Fruit fly (Drosophila melanogaster) whole organism, embryonic: ENCODE data around the gene CG31559.

Source experiments
- ATbp ChIP-seq: fragments of 200-800 bp; sonication (Bioruptor generic); optimal IDR thresholded peaks from 2 replicates; lab custom pipeline; 2017; ENCODE audit warnings: missing biosample characterization, mild to moderate bottlenecking, missing genetic modification characterization, missing genetic modification reagents
- Antp ChIP-seq: fragments of 200-800 bp; sonication (Bioruptor generic); optimal IDR thresholded peaks from 3 replicates; lab custom pipeline; 2016; ENCODE audit warnings: missing biosample characterization, missing genetic modification characterization
- C15 ChIP-seq: fragments of 200-800 bp; sonication (Bioruptor generic); IDR thresholded peaks from 3 replicates; pipeline ENCODE4 v1.3.6; 2022; ENCODE audit warnings: missing biosample characterization, missing genetic modification characterization
- CG10431 ChIP-seq: fragments of 200-800 bp; sonication (Bioruptor generic); optimal IDR thresholded peaks from 3 replicates; lab custom pipeline; 2018; ENCODE audit warnings: missing biosample characterization, mild to moderate bottlenecking, missing genetic modification characterization
- CG10543 ChIP-seq: fragments of 200-800 bp; sonication (Bioruptor generic); optimal IDR thresholded peaks from 3 replicates; lab custom pipeline; 2017; ENCODE audit warnings: missing biosample characterization, mild to moderate bottlenecking, missing genetic modification characterization, moderate library complexity
- CG17385 ChIP-seq: fragments of 200-800 bp; sonication (Bioruptor generic); optimal IDR thresholded peaks from 3 replicates; lab custom pipeline; 2018; ENCODE audit warnings: missing biosample characterization, mild to moderate bottlenecking, missing genetic modification characterization
- CG17568 ChIP-seq: fragments of 200-800 bp; sonication (Bioruptor generic); optimal IDR thresholded peaks from 2 replicates; lab custom pipeline; 2018; ENCODE audit warnings: missing biosample characterization, mild to moderate bottlenecking, missing genetic modification characterization, moderate library complexity
- CG17802 ChIP-seq: fragments of 200-800 bp; sonication (Bioruptor generic); optimal IDR thresholded peaks from 2 replicates; lab custom pipeline; 2018; ENCODE audit warnings: missing biosample characterization, mild to moderate bottlenecking, missing genetic modification characterization, moderate library complexity
- CG18011 ChIP-seq: fragments of 200-800 bp; sonication (Bioruptor generic); optimal IDR thresholded peaks from 2 replicates; lab custom pipeline; 2017; ENCODE audit warnings: missing biosample characterization, missing genetic modification characterization, mild to moderate bottlenecking, moderate library complexity, missing genotype
- CG2712 ChIP-seq: fragments of 200-800 bp; optimal IDR thresholded peaks from 3 replicates; lab custom pipeline; 2019; ENCODE audit warnings: missing biosample characterization, mild to moderate bottlenecking, missing genetic modification characterization, moderate library complexity
- CG2875 ChIP-seq: fragments of 200-800 bp; sonication (Bioruptor generic); optimal IDR thresholded peaks from 2 replicates; lab custom pipeline; 2017; ENCODE audit warnings: missing biosample characterization, mild to moderate bottlenecking, missing genetic modification characterization, missing genetic modification reagents
- CG32767 ChIP-seq: fragments of 200-800 bp; sonication (Bioruptor generic); IDR thresholded peaks from 2 replicates; pipeline ENCODE4 v1.3.6; 2022; ENCODE audit warnings: missing biosample characterization, missing genetic modification characterization
- CG3407 ChIP-seq: fragments of 200-800 bp; sonication (Bioruptor generic); optimal IDR thresholded peaks from 2 replicates; lab custom pipeline; 2018; ENCODE audit warnings: missing biosample characterization, mild to moderate bottlenecking, missing genetic modification characterization
- CG4282 ChIP-seq: fragments of 200-800 bp; sonication (Bioruptor generic); optimal IDR thresholded peaks from 2 replicates; lab custom pipeline; 2016; ENCODE audit warnings: missing biosample characterization, missing genetic modification characterization
- CG4424 ChIP-seq: fragments of 200-800 bp; sonication (Bioruptor generic); optimal IDR thresholded peaks from 3 replicates; lab custom pipeline; 2016; ENCODE audit warnings: missing biosample characterization, missing genetic modification characterization
- CG4617 ChIP-seq: fragments of 200-800 bp; sonication (Bioruptor generic); optimal IDR thresholded peaks from 3 replicates; lab custom pipeline; 2016; ENCODE audit warnings: missing biosample characterization, missing genetic modification characterization, borderline replicate concordance
- CG4854 ChIP-seq: fragments of 200-800 bp; sonication (Bioruptor generic); optimal IDR thresholded peaks from 2 replicates; lab custom pipeline; 2016; ENCODE audit warnings: missing biosample characterization, missing genetic modification characterization, inconsistent platforms
- CG5245 ChIP-seq: fragments of 200-800 bp; sonication (Bioruptor generic); optimal IDR thresholded peaks from 3 replicates; lab custom pipeline; 2016; ENCODE audit warnings: missing biosample characterization, missing genetic modification characterization
- CG6175 ChIP-seq: fragments of 200-800 bp; sonication (Bioruptor generic); IDR thresholded peaks from 3 replicates; pipeline ENCODE4 v1.3.6; 2022; ENCODE audit warnings: missing biosample characterization, missing genetic modification characterization
- CG9876 ChIP-seq: fragments of 200-800 bp; sonication (Bioruptor generic); optimal IDR thresholded peaks from 2 replicates; lab custom pipeline; 2016; ENCODE audit warnings: missing biosample characterization, missing genetic modification characterization
- Dbx ChIP-seq: fragments of 200-800 bp; sonication (Bioruptor generic); IDR thresholded peaks from 3 replicates; pipeline ENCODE4 v1.3.6; 2022; ENCODE audit warnings: missing biosample characterization, missing genetic modification characterization
- Dp ChIP-seq: fragments of 200-800 bp; sonication (Bioruptor generic); optimal IDR thresholded peaks from 2 replicates; lab custom pipeline; 2018; ENCODE audit warnings: missing biosample characterization, mild to moderate bottlenecking, missing genetic modification characterization, moderate library complexity
- Dref ChIP-seq: fragments of 200-800 bp; sonication (Bioruptor generic); IDR thresholded peaks from 2 replicates; pipeline ENCODE4 v1.3.6; 2022; ENCODE audit warnings: missing biosample characterization, missing genetic modification characterization
- Drgx ChIP-seq: fragments of 200-800 bp; sonication (Bioruptor generic); IDR thresholded peaks from 2 replicates; pipeline ENCODE4 v1.3.6; 2022; ENCODE audit warnings: missing biosample characterization, missing genetic modification characterization
- E2f1 ChIP-seq: fragments of 200-800 bp; sonication (Bioruptor generic); IDR thresholded peaks from 2 replicates; pipeline ENCODE4 v1.3.6; 2022; ENCODE audit warnings: missing biosample characterization, missing genetic modification characterization
- E2f2 ChIP-seq: fragments of 200-800 bp; sonication (Bioruptor generic); IDR thresholded peaks from 2 replicates; pipeline ENCODE4 v1.3.6; 2022; ENCODE audit warnings: missing biosample characterization, missing genetic modification characterization
- ERR ChIP-seq: fragments of 200-800 bp; sonication (Bioruptor generic); optimal IDR thresholded peaks from 2 replicates; lab custom pipeline; 2016; ENCODE audit warnings: missing biosample characterization, missing genetic modification characterization
- Eip74EF ChIP-seq, 2 experiments: fragments of 200-800 bp in 1 of 2; fragments of >200 bp in 1 of 2; sonication (Bioruptor generic) in 1 of 2; optimal IDR thresholded peaks; 2 replicates each; lab custom pipeline; 2017 to 2019; ENCODE audit warnings: missing biosample characterization in 2 of 2, missing genetic modification characterization in 2 of 2, mild to moderate bottlenecking in 1 of 2, moderate library complexity in 1 of 2
- Lpt ChIP-seq: fragments of >200 bp; optimal IDR thresholded peaks from 2 replicates; lab custom pipeline; 2018; ENCODE audit warnings: missing biosample characterization, missing genetic modification characterization
- Max ChIP-seq: fragments of 200-800 bp; sonication (Bioruptor generic); optimal IDR thresholded peaks from 2 replicates; lab custom pipeline; 2016; ENCODE audit warnings: missing biosample characterization, mild to moderate bottlenecking, missing genetic modification characterization
- Opbp ChIP-seq: fragments of 200-800 bp; sonication (Bioruptor generic); IDR thresholded peaks from 3 replicates; pipeline ENCODE4 v1.3.6; 2022; ENCODE audit warnings: missing biosample characterization, missing genetic modification characterization; ENCODE audit not compliant: partially characterized antibody
- Rx ChIP-seq: fragments of 200-800 bp; sonication (Bioruptor generic); IDR thresholded peaks from 2 replicates; pipeline ENCODE4 v1.3.6; 2022; ENCODE audit warnings: missing biosample characterization, missing genetic modification characterization
- ap ChIP-seq: fragments of 200-800 bp; sonication (Bioruptor generic); IDR thresholded peaks from 2 replicates; pipeline ENCODE4 v1.3.6; 2022; ENCODE audit warnings: missing biosample characterization, missing genetic modification characterization
- bbx ChIP-seq: fragments of 200-800 bp; sonication (Bioruptor generic); IDR thresholded peaks from 2 replicates; pipeline ENCODE4 v1.3.6; 2022; ENCODE audit warnings: missing biosample characterization, missing genetic modification characterization; ENCODE audit not compliant: partially characterized antibody
- br ChIP-seq: fragments of >200 bp; optimal IDR thresholded peaks from 2 replicates; lab custom pipeline; 2017
- cas ChIP-seq: fragments of 200-800 bp; sonication (Bioruptor generic); IDR thresholded peaks from 2 replicates; pipeline ENCODE4 v1.3.6; 2022; ENCODE audit warnings: missing biosample characterization, missing genetic modification characterization
- cato ChIP-seq: fragments of 200-800 bp; sonication (Bioruptor generic); optimal IDR thresholded peaks from 2 replicates; lab custom pipeline; 2016; ENCODE audit warnings: missing biosample characterization, missing genetic modification characterization, borderline replicate concordance
- caup ChIP-seq: fragments of 200-800 bp; sonication (Bioruptor generic); optimal IDR thresholded peaks from 3 replicates; lab custom pipeline; 2017; ENCODE audit warnings: missing biosample characterization, mild to moderate bottlenecking, missing genetic modification characterization, moderate library complexity; ENCODE audit not compliant: severe bottlenecking
- cg ChIP-seq: fragments of 200-800 bp; sonication (Bioruptor generic); optimal IDR thresholded peaks from 3 replicates; lab custom pipeline; 2019; ENCODE audit warnings: missing biosample characterization, mild to moderate bottlenecking, missing genetic modification characterization, moderate library complexity
- chinmo ChIP-seq: fragments of 200-800 bp; sonication (Bioruptor generic); IDR thresholded peaks from 4 replicates; pipeline ENCODE4 v1.3.6; 2022; ENCODE audit warnings: missing biosample characterization, missing genetic modification characterization; ENCODE audit not compliant: partially characterized antibody
- crol ChIP-seq: fragments of 200-800 bp; sonication (Bioruptor generic); IDR thresholded peaks from 2 replicates; pipeline ENCODE4 v1.3.6; 2022; ENCODE audit warnings: missing biosample characterization, missing genetic modification characterization
- dati ChIP-seq: fragments of 200-800 bp; sonication (Bioruptor generic); IDR thresholded peaks from 2 replicates; pipeline ENCODE4 v1.3.6; 2022; ENCODE audit warnings: missing biosample characterization, missing genetic modification characterization
- dmrt99B ChIP-seq: fragments of 200-800 bp; sonication (Bioruptor generic); optimal IDR thresholded peaks from 2 replicates; lab custom pipeline; 2018; ENCODE audit warnings: missing biosample characterization, mild to moderate bottlenecking, missing genetic modification characterization, moderate library complexity
- ems ChIP-seq: fragments of 200-800 bp; sonication (Bioruptor generic); optimal IDR thresholded peaks from 3 replicates; lab custom pipeline; 2016; ENCODE audit warnings: missing biosample characterization, missing genetic modification characterization
- esg ChIP-seq: fragments of 200-800 bp; sonication (Bioruptor generic); conservative IDR thresholded peaks from 2 replicates; pipeline ENCODE4 v1.3.6; 2022; ENCODE audit warnings: missing biosample characterization, missing genetic modification characterization
- ewg ChIP-seq: fragments of 200-800 bp; sonication (Bioruptor generic); optimal IDR thresholded peaks from 3 replicates; lab custom pipeline; 2017; ENCODE audit warnings: mild to moderate bottlenecking, missing biosample characterization, missing genetic modification reagents, missing genetic modification characterization
- fd64A ChIP-seq: fragments of 200-800 bp; sonication (Bioruptor generic); optimal IDR thresholded peaks from 3 replicates; lab custom pipeline; 2018; ENCODE audit warnings: missing biosample characterization, mild to moderate bottlenecking, missing genetic modification characterization
- jumu ChIP-seq: fragments of 200-800 bp; sonication (Bioruptor generic); optimal IDR thresholded peaks from 3 replicates; lab custom pipeline; 2016; ENCODE audit warnings: missing biosample characterization, missing genetic modification characterization
- nau ChIP-seq: fragments of 200-800 bp; sonication (Bioruptor generic); optimal IDR thresholded peaks from 3 replicates; lab custom pipeline; 2017; ENCODE audit warnings: missing biosample characterization, mild to moderate bottlenecking, missing genetic modification characterization, missing genetic modification reagents
- oc ChIP-seq: fragments of 200-800 bp; sonication (Bioruptor generic); optimal IDR thresholded peaks from 2 replicates; lab custom pipeline; 2018; ENCODE audit warnings: missing biosample characterization, mild to moderate bottlenecking, missing genetic modification characterization, moderate library complexity
- ssp ChIP-seq: fragments of 200-800 bp; sonication (Bioruptor generic); IDR thresholded peaks from 2 replicates; pipeline ENCODE4 v1.3.6; 2022; ENCODE audit warnings: missing biosample characterization, missing genetic modification characterization

CG31559 gene

dm6 chr3R:6100764-6101163 is 56.3 kb downstream of the CG31559 start, which contains the start of gene Gasp (continued):
- peak; percentile 10; the same call in 1 of the 3 replicates for TF ChIP-seq Dbx (GFP tag; lab: Robert Waterston, UW)
- TF ChIP-seq CG2712 (tag; lab: Kevin White, UChicago): peak; percentile 12
- TF ChIP-seq br (lab: Kevin White, UChicago): no peak
- no peak for TF ChIP-seq CG10431 (GFP tag; lab: Kevin White, UChicago)
- no peak for TF ChIP-seq cas (GFP tag; lab: Robert Waterston, UW)
- TF ChIP-seq Rx: no peak
- no peak for TF ChIP-seq Dp (GFP tag; lab: Kevin White, UChicago)
- no peak for TF ChIP-seq CG17802
- TF ChIP-seq CG5245 (GFP tag; lab: Kevin White, UChicago): no peak
- no peak for TF ChIP-seq cato (GFP tag; lab: Kevin White, UChicago)
- peak; percentile 20 for TF ChIP-seq oc
- no peak for TF ChIP-seq CG2875 (GFP tag; lab: Kevin White, UChicago)
- TF ChIP-seq CG9876 (GFP tag; lab: Kevin White, UChicago): no peak
- TF ChIP-seq CG4617 (GFP tag; lab: Kevin White, UChicago): no peak
- TF ChIP-seq C15: no peak
- TF ChIP-seq CG4854 (GFP tag; lab: Kevin White, UChicago): no peak
- TF ChIP-seq esg (GFP tag; lab: Robert Waterston, UW): no peak
- TF ChIP-seq CG4282 (GFP tag; lab: Kevin White, UChicago): peak; percentile 4
- TF ChIP-seq cg: peak; percentile 8
- TF ChIP-seq dati (GFP tag; lab: Robert Waterston, UW): no peak
- no peak for TF ChIP-seq Eip74EF (GFP tag; optimal IDR thresholded peaks at IDR 0.05; lab: Kevin White, UChicago)
- TF ChIP-seq CG10543: no peak
- 0 out of 2 replicates have a peak, but pooled peaks have one; percentile 30 for TF ChIP-seq CG32767 (GFP tag; lab: Robert Waterston, UW)
- TF ChIP-seq CG17568 (GFP tag; lab: Kevin White, UChicago): no peak
- no peak for TF ChIP-seq dmrt99B (tag; lab: Kevin White, UChicago)
- peak; percentile 95 for TF ChIP-seq CG18011 (GFP tag; lab: Kevin White, UChicago)
- TF ChIP-seq bbx (GFP tag; lab: Robert Waterston, UW): peak; percentile 54; the same call in 1 of the 2 replicates
- no peak for TF ChIP-seq jumu (GFP tag; lab: Kevin White, UChicago)
- no peak for TF ChIP-seq CG17385 (GFP tag; lab: Kevin White, UChicago)
- TF ChIP-seq caup (GFP tag; lab: Kevin White, UChicago): no peak
- TF ChIP-seq Max (GFP tag; lab: Kevin White, UChicago): no peak
- TF ChIP-seq ewg (GFP tag; lab: Kevin White, UChicago): peak; percentile 11
- no peak for TF ChIP-seq ap (GFP tag; lab: Robert Waterston, UW)
- TF ChIP-seq Antp: no peak
- no peak for TF ChIP-seq Lpt
- no peak for TF ChIP-seq ssp (GFP tag; lab: Robert Waterston, UW)
- TF ChIP-seq E2f1 (GFP tag; lab: Robert Waterston, UW): no peak
- TF ChIP-seq E2f2 (GFP tag; lab: Robert Waterston, UW): no peak
- TF ChIP-seq Dref (GFP tag; lab: Robert Waterston, UW): no peak
- no peak for TF ChIP-seq nau (GFP tag; lab: Kevin White, UChicago)
- TF ChIP-seq CG3407 (GFP tag; lab: Kevin White, UChicago): no peak
- peak; percentile 66 for TF ChIP-seq crol (GFP tag; lab: Robert Waterston, UW)
- 0 out of 3 replicates have a peak, but pooled peaks have one; percentile 52 for TF ChIP-seq CG6175 (GFP tag; lab: Robert Waterston, UW)
- TF ChIP-seq ATbp: no peak
- no peak for TF ChIP-seq ERR (GFP tag; lab: Kevin White, UChicago)
- TF ChIP-seq Drgx: 0 out of 2 replicates have a peak, but pooled peaks have one; percentile 20
- TF ChIP-seq fd64A: no peak
- peak; percentile 77; the same call in 2 of the 4 replicates for TF ChIP-seq chinmo (GFP tag; lab: Robert Waterston, UW)
- TF ChIP-seq ems: no peak
- TF ChIP-seq CG4424 (GFP tag; lab: Kevin White, UChicago): no peak
- TF ChIP-seq Opbp: 0 out of 3 replicates have a peak, but pooled peaks have one; percentile 19
